Fruit fly (Drosophila melanogaster): ENCODE measurements around the gene CG6712.

CG6712 gene

DNA sequence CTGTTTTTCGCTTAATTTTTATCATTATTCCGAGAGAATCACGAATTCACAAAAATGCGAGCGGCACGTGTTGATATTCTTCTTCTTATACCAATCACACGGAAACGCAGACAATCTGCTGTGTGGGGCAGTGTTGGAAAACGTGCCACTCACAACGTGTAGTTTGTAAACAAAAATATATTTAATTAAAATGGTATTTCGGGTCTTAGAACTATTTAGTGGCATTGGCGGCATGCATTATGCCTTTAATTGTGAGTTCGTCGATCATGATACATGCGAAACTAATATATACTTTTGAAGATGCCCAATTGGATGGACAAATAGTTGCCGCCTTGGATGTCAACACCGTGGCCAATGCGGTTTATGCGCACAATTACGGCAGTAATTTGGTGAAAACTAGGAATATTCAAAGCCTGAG is at the start of gene CG6712, which contains the start of gene Mt2 (continued):
- no peak for TF ChIP-seq vfl (GFP tag; optimal IDR thresholded peaks at IDR 0.05)
- TF ChIP-seq run (tag; optimal IDR thresholded peaks at IDR 0.05) = no peak
- no peak for TF ChIP-seq CG8765 (GFP tag; IDR thresholded peaks at IDR 0.05)
- TF ChIP-seq Doc3 (GFP tag; IDR thresholded peaks at IDR 0.05; ENCODE audit: partially characterized antibody) = no peak
- no peak for TF ChIP-seq D19A (tag; optimal IDR thresholded peaks at IDR 0.05)
- no peak for TF ChIP-seq CG11560 (tag; IDR thresholded peaks at IDR 0.05)
- TF ChIP-seq CG3407 (GFP tag; optimal IDR thresholded peaks at IDR 0.05) = no peak
- TF ChIP-seq grn (GFP tag; optimal IDR thresholded peaks at IDR 0.05) = no peak
- no peak for TF ChIP-seq lbe (GFP tag; optimal IDR thresholded peaks at IDR 0.05)
- no peak for TF ChIP-seq cas (GFP tag; IDR thresholded peaks at IDR 0.05)
- no peak for TF ChIP-seq Gug (GFP tag; IDR thresholded peaks at IDR 0.05)
- TF ChIP-seq CG17359 (tag; optimal IDR thresholded peaks at IDR 0.05) = no peak
- TF ChIP-seq CG6683 (GFP tag; optimal IDR thresholded peaks at IDR 0.05) = no peak
- no peak for TF ChIP-seq CG12942 (GFP tag; optimal IDR thresholded peaks at IDR 0.05)
- TF ChIP-seq insv (GFP tag; optimal IDR thresholded peaks at IDR 0.05) = no peak
- TF ChIP-seq CG1603 (tag; optimal IDR thresholded peaks at IDR 0.05) = peak; percentile 26
- no peak for TF ChIP-seq CG1792 (GFP tag; optimal IDR thresholded peaks at IDR 0.05)
- TF ChIP-seq CG9609 (GFP tag; optimal IDR thresholded peaks at IDR 0.05) = no peak
- no peak for TF ChIP-seq emc (GFP tag; optimal IDR thresholded peaks at IDR 0.05)
- no peak for TF ChIP-seq wdn (GFP tag; IDR thresholded peaks at IDR 0.05)
- no peak for TF ChIP-seq ac (GFP tag; optimal IDR thresholded peaks at IDR 0.05)
- TF ChIP-seq CG2199 (GFP tag; IDR thresholded peaks at IDR 0.05) = no peak
- peak; percentile 37 for TF ChIP-seq fu2 (GFP tag; optimal IDR thresholded peaks at IDR 0.05)
- TF ChIP-seq Dll (GFP tag; IDR thresholded peaks at IDR 0.05; ENCODE audit: partially characterized antibody) = no peak
- no peak for TF ChIP-seq CG10366 (GFP tag; IDR thresholded peaks at IDR 0.05)
- TF ChIP-seq NC2α (GFP tag; optimal IDR thresholded peaks at IDR 0.05) = no peak
- peak; percentile 30 for TF ChIP-seq caup (GFP tag; optimal IDR thresholded peaks at IDR 0.05; ENCODE audit: severe bottlenecking)
- TF ChIP-seq grau (tag; optimal IDR thresholded peaks at IDR 0.05) = no peak
- no peak for TF ChIP-seq CG7928 (GFP tag; optimal IDR thresholded peaks at IDR 0.05)
- no peak for TF ChIP-seq CG15696 (tag; optimal IDR thresholded peaks at IDR 0.05)
- TF ChIP-seq nmo (GFP tag; optimal IDR thresholded peaks at IDR 0.05) = peak; percentile 5
- TF ChIP-seq CG11695 (GFP tag; IDR thresholded peaks at IDR 0.05) = peak; percentile 30; the same call in 1 of the 3 replicates
- TF ChIP-seq CG10431 (GFP tag; optimal IDR thresholded peaks at IDR 0.05) = no peak
- TF ChIP-seq CG18011 (GFP tag; optimal IDR thresholded peaks at IDR 0.05) = no peak
- TF ChIP-seq eve (GFP tag; optimal IDR thresholded peaks at IDR 0.05) = no peak
- no peak for TF ChIP-seq GATAe (GFP tag; conservative IDR thresholded peaks at IDR 0.05)
- no peak for TF ChIP-seq PHDP (tag; optimal IDR thresholded peaks at IDR 0.05)
- TF ChIP-seq pros (GFP tag; optimal IDR thresholded peaks at IDR 0.05) = no peak
- no peak for TF ChIP-seq CG13894 (tag; optimal IDR thresholded peaks at IDR 0.05)
- TF ChIP-seq org-1 (GFP tag; optimal IDR thresholded peaks at IDR 0.05) = no peak
- peak; percentile 39; the same call in 1 of the 2 replicates for TF ChIP-seq CG11247 (GFP tag; IDR thresholded peaks at IDR 0.05)
- TF ChIP-seq fd102C (GFP tag; optimal IDR thresholded peaks at IDR 0.05) = no peak
- no peak for TF ChIP-seq CG10979 (tag; optimal IDR thresholded peaks at IDR 0.05)
- TF ChIP-seq Dip3 (GFP tag; optimal IDR thresholded peaks at IDR 0.05) = no peak
- no peak for TF ChIP-seq CG10321 (GFP tag; IDR thresholded peaks at IDR 0.05)
- no peak for TF ChIP-seq CG13424 (tag; optimal IDR thresholded peaks at IDR 0.05)
- no peak for TF ChIP-seq Six4 (GFP tag; optimal IDR thresholded peaks at IDR 0.05)
- no peak for TF ChIP-seq Gsc (GFP tag; IDR thresholded peaks at IDR 0.05)
- no peak for TF ChIP-seq CG6254 (GFP tag; optimal IDR thresholded peaks at IDR 0.05)
- TF ChIP-seq CG10654 (GFP tag; optimal IDR thresholded peaks at IDR 0.05) = no peak
- no peak for TF ChIP-seq danr (GFP tag; IDR thresholded peaks at IDR 0.05)
- no peak for TF ChIP-seq h (optimal IDR thresholded peaks at IDR 0.05)

All from whole organism, embryonic.